Worm (Caenorhabditis elegans): ENCODE data around the gene nhr-67.

nhr-67 gene

DNA sequence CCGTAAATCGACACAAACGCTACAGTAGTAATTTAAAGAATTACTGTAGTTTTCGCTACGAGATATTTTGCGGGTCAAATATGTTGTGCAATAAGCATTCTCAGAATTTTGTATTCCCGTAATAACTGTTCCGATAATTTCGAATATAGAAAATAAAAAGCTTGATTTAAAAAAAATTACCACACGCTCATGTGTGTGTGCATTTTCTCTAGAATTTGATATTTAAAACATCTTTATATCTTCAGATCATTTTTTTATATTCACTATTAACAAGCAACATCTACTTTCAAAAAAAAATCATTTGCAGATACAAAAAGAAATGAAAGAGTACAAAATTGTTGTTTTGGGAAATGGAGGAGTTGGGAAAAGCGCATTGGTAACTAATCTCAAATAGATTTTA is 7.4 kb downstream of the nhr-67 start, which contains the start of gene rap-3:
Gene rap-3, plus strand, starts transcription at position 301 of the 400 bp plus-strand sequence.
- TF ChIP-seq egl-27 (tag; optimal IDR thresholded peaks at IDR 0.05) (no peak), tbx-2 (tag; optimal IDR thresholded peaks at IDR 0.05) (no peak), ceh-9 (tag; optimal IDR thresholded peaks at IDR 0.05) (no peak), snpc-4 (tag; optimal IDR thresholded peaks at IDR 0.05) (no peak), hmg-11 (tag; optimal IDR thresholded peaks at IDR 0.05) (no peak), nhr-25 (tag; optimal IDR thresholded peaks at IDR 0.05) (no peak)

DNA sequence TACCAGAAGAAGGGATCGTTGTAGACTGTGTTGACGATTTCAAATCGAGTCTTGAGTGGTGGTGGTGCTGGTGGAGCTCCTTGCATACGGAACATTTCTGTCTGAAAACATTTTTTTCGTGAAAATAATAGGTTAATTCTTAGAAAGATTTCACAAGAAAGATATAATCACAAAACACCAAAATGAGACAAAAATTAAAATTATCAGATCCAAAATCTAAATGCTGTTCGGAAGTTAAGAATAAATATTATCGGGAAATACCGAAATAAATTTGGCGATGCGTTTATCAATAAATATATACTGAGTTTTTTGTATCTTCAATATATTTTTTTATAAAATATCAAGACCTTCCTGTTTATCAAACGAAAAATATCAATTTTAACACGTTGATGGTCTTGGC is 8.9 kb downstream of the nhr-67 start, which contains the start of gene C08F8.9:
Gene C08F8.9, minus strand, starts transcription at position 101 of the 400 bp plus-strand sequence.
- TF ChIP-seq nhr-76 (tag; optimal IDR thresholded peaks at IDR 0.05) (no peak), tbx-2 (tag; optimal IDR thresholded peaks at IDR 0.05) (no peak), fos-1 (tag; optimal IDR thresholded peaks at IDR 0.05) (no peak), nhr-12 (tag; optimal IDR thresholded peaks at IDR 0.05) (no peak)

- TF ChIP-seq nhr-23 (tag; optimal IDR thresholded peaks at IDR 0.05): peak; percentile 84
- peak; percentile 38 for TF ChIP-seq lin-39 (tag; optimal IDR thresholded peaks at IDR 0.05)
- peak; percentile 39 for TF ChIP-seq ZK546.5 (tag; optimal IDR thresholded peaks at IDR 0.05)
- TF ChIP-seq egl-5 (tag; optimal IDR thresholded peaks at IDR 0.05): peak; percentile 93
- peak; percentile 70 for TF ChIP-seq ceh-28 (tag; optimal IDR thresholded peaks at IDR 0.05)
- peak; percentile 82 for TF ChIP-seq jun-1 (tag; optimal IDR thresholded peaks at IDR 0.05)
- TF ChIP-seq skn-1 (tag; optimal IDR thresholded peaks at IDR 0.05): peak; percentile 46
- peak; percentile 81 for TF ChIP-seq lsy-12 (tag; optimal IDR thresholded peaks at IDR 0.05)
- peak; percentile 19 for TF ChIP-seq egl-27 (tag; optimal IDR thresholded peaks at IDR 0.05)
- peak; percentile 83 for TF ChIP-seq tbx-2 (tag; optimal IDR thresholded peaks at IDR 0.05)
- peak; percentile 90 for TF ChIP-seq lin-15B (tag; optimal IDR thresholded peaks at IDR 0.05)
- TF ChIP-seq hmg-11 (tag; optimal IDR thresholded peaks at IDR 0.05): peak; percentile 29
- peak; percentile 82 for TF ChIP-seq pqm-1 (tag; optimal IDR thresholded peaks at IDR 0.05)
- peak; percentile 84 for TF ChIP-seq elt-2 (tag; optimal IDR thresholded peaks at IDR 0.05)
- peak; percentile 87 for TF ChIP-seq nhr-43 (tag; optimal IDR thresholded peaks at IDR 0.05; ENCODE audit: poor library complexity, severe bottlenecking)
- TF ChIP-seq snpc-4 (tag; optimal IDR thresholded peaks at IDR 0.05): peak; percentile 75
- peak; percentile 67 for TF ChIP-seq nhr-25 (tag; optimal IDR thresholded peaks at IDR 0.05)
- peak; percentile 88 for TF ChIP-seq nfya-1 (tag; optimal IDR thresholded peaks at IDR 0.05; ENCODE audit: insufficient read depth)
- TF ChIP-seq ceh-82 (tag; optimal IDR thresholded peaks at IDR 0.05): peak; percentile 16
- peak; percentile 39 for TF ChIP-seq fkh-10 (GFP tag; optimal IDR thresholded peaks at IDR 0.05)
- peak; percentile 68 for TF ChIP-seq pha-4 (tag; optimal IDR thresholded peaks at IDR 0.05)
- TF ChIP-seq nhr-11 (tag; optimal IDR thresholded peaks at IDR 0.05): peak; percentile 64
- TF ChIP-seq R02D3.7 (tag; optimal IDR thresholded peaks at IDR 0.05): peak; percentile 74
Observed at ce11 chrIV:11179123-11179740, 9.7 kb downstream of the nhr-67 start, which contains the start of gene cpt-2. cpt-2 (plus strand) TSS chrIV:11179645.

- TF ChIP-seq hmg-11 (tag; optimal IDR thresholded peaks at IDR 0.05) (no peak), ztf-11 (tag; optimal IDR thresholded peaks at IDR 0.05) (no peak), elt-2 (tag; optimal IDR thresholded peaks at IDR 0.05) (peak; percentile 11), pha-4 (tag; optimal IDR thresholded peaks at IDR 0.05) (peak; percentile 6), pqm-1 (tag; optimal IDR thresholded peaks at IDR 0.05) (peak; percentile 32)
Observed at ce11 chrIV:11180077-11180476, 10.5 kb downstream of the nhr-67 start.

ce11 chrIV:11183013-11183412 is 13.5 kb downstream of the nhr-67 start, which contains the start of gene prx-14:
prx-14 (plus strand) TSS chrIV:11183132.
- TF ChIP-seq pha-4 (tag; optimal IDR thresholded peaks at IDR 0.05) (peak; percentile 8), elt-2 (tag; optimal IDR thresholded peaks at IDR 0.05) (peak; percentile 0), ama-1 (optimal IDR thresholded peaks at IDR 0.05) (no peak)

ce11 chrIV:11183991-11184390 is 14.4 kb downstream of the nhr-67 start, which contains the start of gene nuaf-3:
nuaf-3 (plus strand) TSS chrIV:11184291.
- peak; percentile 34 for TF ChIP-seq elt-2 (tag; optimal IDR thresholded peaks at IDR 0.05)
- no peak for TF ChIP-seq nhr-28 (tag; optimal IDR thresholded peaks at IDR 0.05)
- TF ChIP-seq nhr-25 (tag; optimal IDR thresholded peaks at IDR 0.05): no peak
